Fruit fly (Drosophila melanogaster) whole organism, embryonic: Measurements from ENCODE around the gene CG3726.

Source experiments
- Awh ChIP-seq: fragments of 200-800 bp; sonication (Bioruptor generic); IDR thresholded peaks from 2 replicates; pipeline ENCODE4, ENCODE4 v1.3.6; 2022; ENCODE audit warnings: missing biosample characterization, missing genetic modification characterization
- BEAF-32 ChIP-seq: fragments of 200-800 bp; sonication (Bioruptor generic); optimal IDR thresholded peaks from 3 replicates; lab custom pipeline; 2017; ENCODE audit warnings: missing biosample characterization, missing genetic modification characterization, mild to moderate bottlenecking, moderate library complexity, missing genetic modification reagents
- BtbVII ChIP-seq: fragments of 200-800 bp; sonication (Bioruptor generic); optimal IDR thresholded peaks from 3 replicates; lab custom pipeline; 2017; ENCODE audit warnings: missing biosample characterization, mild to moderate bottlenecking, missing genetic modification characterization
- CG10565 ChIP-seq: fragments of 200-800 bp; sonication (Bioruptor generic); optimal IDR thresholded peaks from 3 replicates; lab custom pipeline; 2016; ENCODE audit warnings: missing biosample characterization, mild to moderate bottlenecking, missing genetic modification characterization
- CG11398 ChIP-seq: fragments of 200-800 bp; sonication (Bioruptor generic); optimal IDR thresholded peaks from 2 replicates; lab custom pipeline; 2016; ENCODE audit warnings: missing biosample characterization, missing genetic modification characterization
- CG13296 ChIP-seq: fragments of 200-800 bp; sonication (Bioruptor generic); optimal IDR thresholded peaks from 3 replicates; lab custom pipeline; 2018; ENCODE audit warnings: missing biosample characterization, mild to moderate bottlenecking, missing genetic modification characterization
- CG17385 ChIP-seq: fragments of 200-800 bp; sonication (Bioruptor generic); optimal IDR thresholded peaks from 3 replicates; lab custom pipeline; 2018; ENCODE audit warnings: missing biosample characterization, mild to moderate bottlenecking, missing genetic modification characterization
- CG2116 ChIP-seq: fragments of 200-800 bp; sonication (Bioruptor generic); optimal IDR thresholded peaks from 3 replicates; lab custom pipeline; 2018; ENCODE audit warnings: missing biosample characterization, mild to moderate bottlenecking, missing genetic modification characterization
- CG3065 ChIP-seq: fragments of 200-800 bp; sonication (Bioruptor generic); optimal IDR thresholded peaks from 2 replicates; lab custom pipeline; 2016; ENCODE audit warnings: missing biosample characterization, missing genetic modification characterization
- CG33213 ChIP-seq: fragments of 200-800 bp; sonication (Bioruptor generic); optimal IDR thresholded peaks from 3 replicates; lab custom pipeline; 2016; ENCODE audit warnings: missing biosample characterization, missing genetic modification characterization
- CG3407 ChIP-seq: fragments of 200-800 bp; sonication (Bioruptor generic); optimal IDR thresholded peaks from 2 replicates; lab custom pipeline; 2018; ENCODE audit warnings: missing biosample characterization, mild to moderate bottlenecking, missing genetic modification characterization
- CG4730 ChIP-seq: fragments of 200-800 bp; sonication (Bioruptor generic); IDR thresholded peaks from 2 replicates; pipeline ENCODE4 v1.3.6; 2022; ENCODE audit warnings: missing biosample characterization, missing genetic modification characterization
- CG4854 ChIP-seq: fragments of 200-800 bp; sonication (Bioruptor generic); optimal IDR thresholded peaks from 2 replicates; lab custom pipeline; 2016; ENCODE audit warnings: missing biosample characterization, missing genetic modification characterization, inconsistent platforms
- CG6254 ChIP-seq: fragments of 200-800 bp; sonication (Bioruptor generic); optimal IDR thresholded peaks from 3 replicates; lab custom pipeline; 2017; ENCODE audit warnings: mild to moderate bottlenecking, missing biosample characterization, missing genetic modification reagents, missing genetic modification characterization
- CG6813 ChIP-seq: fragments of 200-800 bp; sonication (Bioruptor generic); optimal IDR thresholded peaks from 2 replicates; lab custom pipeline; 2017; ENCODE audit warnings: missing biosample characterization, missing genetic modification characterization, mild to moderate bottlenecking, moderate library complexity, missing genetic modification reagents
- CG8290 ChIP-seq, 3 experiments: fragments of 200-800 bp; sonication (Bioruptor generic); optimal IDR thresholded peaks; 2 replicates each; lab custom pipeline; 2016 to 2019; ENCODE audit warnings: missing biosample characterization in 3 of 3, missing genetic modification characterization in 3 of 3, mild to moderate bottlenecking in 2 of 3, moderate library complexity in 1 of 3
- CG8765 ChIP-seq: fragments of 200-800 bp; sonication (Bioruptor generic); IDR thresholded peaks from 2 replicates; pipeline ENCODE4 v1.3.6; 2022; ENCODE audit warnings: missing biosample characterization, missing genetic modification characterization
- D ChIP-seq, 2 experiments: fragments of 200-800 bp in 1 of 2; fragments of >200 bp in 1 of 2; sonication (Bioruptor generic) in 1 of 2; optimal IDR thresholded peaks; 2 replicates in 1 of 2; 3 replicates in 1 of 2; lab custom pipeline; 2017; ENCODE audit warnings: mild to moderate bottlenecking in 1 of 2, missing biosample characterization in 1 of 2, missing genetic modification characterization in 1 of 2, missing genetic modification reagents in 1 of 2
- Dfd ChIP-seq, 2 experiments: fragments of >200 bp; optimal IDR thresholded peaks; 2 replicates each; lab custom pipeline; 2017; ENCODE audit warnings: missing biosample characterization in 2 of 2, missing genetic modification characterization in 2 of 2
- Dref ChIP-seq: fragments of 200-800 bp; sonication (Bioruptor generic); IDR thresholded peaks from 2 replicates; pipeline ENCODE4 v1.3.6; 2022; ENCODE audit warnings: missing biosample characterization, missing genetic modification characterization
- Fer3 ChIP-seq: fragments of 200-800 bp; sonication (Bioruptor generic); optimal IDR thresholded peaks from 2 replicates; lab custom pipeline; 2018; ENCODE audit warnings: missing biosample characterization, mild to moderate bottlenecking, missing genetic modification characterization, moderate library complexity
- MESR4 ChIP-seq: fragments of 200-800 bp; sonication (Bioruptor generic); optimal IDR thresholded peaks from 2 replicates; lab custom pipeline; 2018; ENCODE audit warnings: missing biosample characterization, mild to moderate bottlenecking, missing genetic modification characterization, moderate library complexity
- NC2α ChIP-seq: fragments of 200-800 bp; sonication (Bioruptor generic); optimal IDR thresholded peaks from 2 replicates; lab custom pipeline; 2016; ENCODE audit warnings: missing biosample characterization, missing genetic modification characterization
- NfI ChIP-seq: fragments of 200-800 bp; sonication (Bioruptor generic); optimal IDR thresholded peaks from 3 replicates; lab custom pipeline; 2018; ENCODE audit warnings: missing biosample characterization, mild to moderate bottlenecking, missing genetic modification characterization, moderate library complexity
- Pdp1 ChIP-seq, 2 experiments: fragments of 200-800 bp; sonication (Bioruptor generic); optimal IDR thresholded peaks; 3 replicates each; lab custom pipeline; 2016; ENCODE audit warnings: missing biosample characterization in 2 of 2, missing genetic modification characterization in 2 of 2, mild to moderate bottlenecking in 1 of 2, moderate library complexity in 1 of 2
- Xbp1 ChIP-seq: fragments of 200-800 bp; sonication (Bioruptor generic); optimal IDR thresholded peaks from 3 replicates; lab custom pipeline; 2016; ENCODE audit warnings: missing biosample characterization, mild to moderate bottlenecking, missing genetic modification characterization
- Xrp1 ChIP-seq: fragments of 200-800 bp; sonication (Bioruptor generic); IDR thresholded peaks from 2 replicates; pipeline ENCODE4 v1.3.6; 2022; ENCODE audit warnings: missing biosample characterization, missing genetic modification characterization
- ato ChIP-seq: fragments of 200-800 bp; sonication (Bioruptor generic); IDR thresholded peaks from 2 replicates; pipeline ENCODE4 v1.3.6; 2022; ENCODE audit warnings: missing biosample characterization, missing genetic modification characterization; ENCODE audit not compliant: partially characterized antibody
- da ChIP-seq: fragments of 200-800 bp; sonication (Bioruptor generic); optimal IDR thresholded peaks from 2 replicates; lab custom pipeline; 2016; ENCODE audit warnings: missing biosample characterization, missing genetic modification characterization
- dmrt11E ChIP-seq: fragments of 200-800 bp; sonication (Bioruptor generic); optimal IDR thresholded peaks from 3 replicates; lab custom pipeline; 2018; ENCODE audit warnings: missing biosample characterization, mild to moderate bottlenecking, missing genetic modification characterization, moderate library complexity
- en ChIP-seq: fragments of 200-800 bp; sonication (Bioruptor generic); optimal IDR thresholded peaks from 2 replicates; lab custom pipeline; 2016; ENCODE audit warnings: missing biosample characterization, missing genetic modification characterization
- eyg ChIP-seq: fragments of 200-800 bp; sonication (Bioruptor generic); optimal IDR thresholded peaks from 3 replicates; lab custom pipeline; 2016; ENCODE audit warnings: missing biosample characterization, missing genetic modification characterization
- gt ChIP-seq: fragments of 200-800 bp; sonication (Bioruptor generic); IDR thresholded peaks from 2 replicates; pipeline ENCODE4 v1.3.6; 2022; ENCODE audit warnings: missing biosample characterization, missing genetic modification characterization
- ham ChIP-seq: fragments of 200-800 bp; sonication (Bioruptor generic); IDR thresholded peaks from 2 replicates; pipeline ENCODE4 v1.3.6; 2022; ENCODE audit warnings: missing biosample characterization, missing genetic modification characterization
- hkb ChIP-seq, 2 experiments: fragments of 200-800 bp in 1 of 2; fragments of >200 bp in 1 of 2; sonication (Bioruptor generic) in 1 of 2; IDR thresholded peaks in 1 of 2; optimal IDR thresholded peaks in 1 of 2; 2 replicates each; pipeline versions ENCODE4 v1.3.6 to Lab custom; 2017 to 2022; ENCODE audit warnings: missing biosample characterization in 1 of 2, missing genetic modification characterization in 1 of 2
- ind ChIP-seq: fragments of 200-800 bp; sonication (Bioruptor generic); optimal IDR thresholded peaks from 3 replicates; lab custom pipeline; 2016; ENCODE audit warnings: missing biosample characterization, missing genetic modification characterization
- kni ChIP-seq: fragments of 200-800 bp; sonication (Bioruptor generic); optimal IDR thresholded peaks from 3 replicates; lab custom pipeline; 2017; ENCODE audit warnings: mild to moderate bottlenecking, missing biosample characterization, missing genetic modification reagents, missing genetic modification characterization
- org-1 ChIP-seq: fragments of 200-800 bp; sonication (Bioruptor generic); optimal IDR thresholded peaks from 2 replicates; lab custom pipeline; 2017; ENCODE audit warnings: missing biosample characterization, missing genetic modification characterization
- pan ChIP-seq, 4 experiments: fragments of >200 bp in 3 of 4; fragments of 200-800 bp in 1 of 4; sonication (Bioruptor generic) in 1 of 4; optimal IDR thresholded peaks in 3 of 4; IDR thresholded peaks in 1 of 4; 2 replicates each; pipeline versions ENCODE4 v1.3.6 to Lab custom; 2017 to 2022; ENCODE audit warnings: missing biosample characterization in 2 of 4, missing genetic modification characterization in 2 of 4, mixed read lengths in 1 of 4
- row ChIP-seq: fragments of 200-800 bp; sonication (Bioruptor generic); IDR thresholded peaks from 3 replicates; pipeline ENCODE4 v1.3.6; 2022; ENCODE audit warnings: missing biosample characterization, missing genetic modification characterization
- salm ChIP-seq: fragments of 200-800 bp; sonication (Bioruptor generic); optimal IDR thresholded peaks from 2 replicates; lab custom pipeline; 2018; ENCODE audit warnings: missing biosample characterization, mild to moderate bottlenecking, missing genetic modification characterization
- sc ChIP-seq, 3 experiments: fragments of >200 bp in 2 of 3; fragments of 200-800 bp in 1 of 3; sonication (Bioruptor generic) in 1 of 3; optimal IDR thresholded peaks; 2 replicates in 2 of 3; 3 replicates in 1 of 3; lab custom pipeline; 2017; ENCODE audit warnings: mild to moderate bottlenecking in 1 of 3, missing biosample characterization in 1 of 3, missing genetic modification characterization in 1 of 3, missing genetic modification reagents in 1 of 3
- sens ChIP-seq: fragments of 200-800 bp; sonication (Bioruptor generic); peaks from one replicate; lab custom pipeline; 2016; ENCODE audit warnings: missing biosample characterization, missing genetic modification characterization
- sima ChIP-seq: fragments of 200-800 bp; sonication (Bioruptor generic); optimal IDR thresholded peaks from 2 replicates; lab custom pipeline; 2016; ENCODE audit warnings: missing biosample characterization, missing genetic modification characterization
- slp2 ChIP-seq: fragments of 200-800 bp; sonication (Bioruptor generic); optimal IDR thresholded peaks from 2 replicates; lab custom pipeline; 2016; ENCODE audit warnings: missing biosample characterization, missing genetic modification characterization
- usp ChIP-seq: fragments of >200 bp; optimal IDR thresholded peaks from 2 replicates; lab custom pipeline; 2017; ENCODE audit warnings: missing biosample characterization, missing genetic modification characterization
- zfh2 ChIP-seq: fragments of 200-800 bp; sonication (Bioruptor generic); optimal IDR thresholded peaks from 2 replicates; lab custom pipeline; 2016; ENCODE audit warnings: missing biosample characterization, missing genetic modification characterization

The CG3726 gene

DNA sequence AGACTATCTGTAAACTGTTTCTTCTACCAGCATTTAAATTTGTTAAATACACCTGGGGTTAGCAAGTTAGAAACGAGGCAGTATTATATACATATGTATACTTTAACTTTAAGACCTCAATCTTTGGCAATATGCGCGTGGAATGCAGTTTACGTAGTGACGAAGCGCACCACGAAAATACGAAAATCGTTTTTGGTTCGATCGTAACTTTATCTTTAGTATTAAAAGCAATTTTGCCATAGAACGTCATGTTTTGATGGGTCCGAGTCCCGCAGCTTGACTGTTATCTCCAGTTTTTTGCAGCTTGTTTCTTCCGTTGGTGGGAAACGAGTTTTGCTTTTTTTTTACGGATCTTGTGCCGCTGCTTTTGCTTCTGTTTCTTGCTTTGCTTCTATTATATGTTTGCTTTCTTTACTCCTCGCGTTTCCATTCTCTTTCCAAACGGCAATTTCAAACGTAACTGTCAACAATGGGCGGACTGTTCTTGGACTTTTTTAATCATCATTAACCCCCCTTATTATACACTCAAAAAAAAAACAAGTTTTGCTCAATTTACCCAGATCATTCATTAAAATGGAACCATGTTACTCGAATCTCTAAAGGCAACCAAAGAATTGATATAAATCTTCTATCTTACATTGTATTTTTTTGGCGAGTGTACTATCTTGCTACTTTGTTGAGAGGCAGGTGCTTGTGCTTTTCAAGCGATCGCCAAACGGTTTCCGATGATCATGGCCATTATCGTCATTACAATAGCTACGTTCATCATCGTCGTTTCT, 25.0 kb upstream of the CG3726 start (continued):
- no peak for TF ChIP-seq D (optimal IDR thresholded peaks at IDR 0.05; lab: Kevin White, UChicago)
- TF ChIP-seq D (GFP tag; optimal IDR thresholded peaks at IDR 0.05; lab: Kevin White, UChicago) = no peak
- no peak for TF ChIP-seq CG3407 (GFP tag; lab: Kevin White, UChicago)
- no peak for TF ChIP-seq NC2α (GFP tag; lab: Kevin White, UChicago)
- peak; percentile 5 for TF ChIP-seq CG3065 (GFP tag; lab: Kevin White, UChicago)
- peak; percentile 78 for TF ChIP-seq zfh2
- no peak for TF ChIP-seq Awh (GFP tag; lab: Robert Waterston, UW)
- TF ChIP-seq da (GFP tag; lab: Kevin White, UChicago) = no peak
- TF ChIP-seq row (GFP tag; lab: Robert Waterston, UW) = peak; percentile 15; the same call in 2 of the 3 replicates
- TF ChIP-seq Xrp1 (GFP tag; lab: Robert Waterston, UW) = peak; percentile 31; the same call in 1 of the 2 replicates
- no peak for TF ChIP-seq ato
- TF ChIP-seq sens (GFP tag; lab: Kevin White, UChicago) = peak; percentile 90
- TF ChIP-seq ham = no peak
- TF ChIP-seq ind = peak; percentile 42
- peak; percentile 8 for TF ChIP-seq CG17385
- TF ChIP-seq Pdp1 (GFP tag; optimal IDR thresholded peaks at IDR 0.05; lab: Kevin White, UChicago) = peak in 1 of 2 experiments; percentile 36
- peak; percentile 35 for TF ChIP-seq CG6813 (GFP tag; lab: Kevin White, UChicago)
- no peak for TF ChIP-seq eyg
- peak; percentile 9 for TF ChIP-seq NfI (GFP tag; lab: Kevin White, UChicago)
- TF ChIP-seq BEAF-32 (GFP tag; lab: Kevin White, UChicago) = no peak
- no peak for TF ChIP-seq CG10565 (GFP tag; lab: Kevin White, UChicago)
- TF ChIP-seq en = no peak
- no peak for TF ChIP-seq Dfd (GFP tag; optimal IDR thresholded peaks at IDR 0.05; lab: Kevin White, UChicago)
- no peak for TF ChIP-seq hkb (optimal IDR thresholded peaks at IDR 0.05; lab: Kevin White, UChicago)
- TF ChIP-seq hkb (GFP tag; IDR thresholded peaks at IDR 0.05; lab: Robert Waterston, UW) = no peak
- no peak for TF ChIP-seq gt (GFP tag; lab: Robert Waterston, UW)
- no peak for TF ChIP-seq CG4854 (GFP tag; lab: Kevin White, UChicago)
- TF ChIP-seq CG8765 (GFP tag; lab: Robert Waterston, UW) = no peak
- TF ChIP-seq CG33213 (GFP tag; lab: Kevin White, UChicago) = peak; percentile 14
- TF ChIP-seq CG4730 (GFP tag; lab: Robert Waterston, UW) = no peak
- no peak for TF ChIP-seq Dref (GFP tag; lab: Robert Waterston, UW)
- TF ChIP-seq dmrt11E (tag; lab: Kevin White, UChicago) = no peak
- TF ChIP-seq usp (GFP tag; lab: Kevin White, UChicago) = no peak
- TF ChIP-seq CG8290 (GFP tag; optimal IDR thresholded peaks at IDR 0.05; lab: Kevin White, UChicago) = no peak
- TF ChIP-seq CG8290 (tag; optimal IDR thresholded peaks at IDR 0.05; lab: Kevin White, UChicago) = peak in 1 of 2 experiments; percentile 48
- no peak for TF ChIP-seq slp2 (GFP tag; lab: Kevin White, UChicago)
- TF ChIP-seq org-1 = peak; percentile 11
- TF ChIP-seq CG11398 (GFP tag; lab: Kevin White, UChicago) = no peak
- TF ChIP-seq CG6254 (GFP tag; lab: Kevin White, UChicago) = no peak
- TF ChIP-seq sima (GFP tag; lab: Kevin White, UChicago) = no peak
- peak; percentile 20 for TF ChIP-seq Xbp1 (GFP tag; lab: Kevin White, UChicago)
- no peak for TF ChIP-seq CG2116 (GFP tag; lab: Kevin White, UChicago)
- TF ChIP-seq pan (optimal IDR thresholded peaks at IDR 0.05; lab: Kevin White, UChicago) = no peak
- TF ChIP-seq pan (GFP tag; optimal IDR thresholded peaks at IDR 0.05 in 1 of 2, IDR thresholded peaks at IDR 0.05 in 1 of 2) = peak in 1 of 2 experiments; percentile 37
- no peak for TF ChIP-seq CG13296 (GFP tag; lab: Kevin White, UChicago)
- TF ChIP-seq kni (GFP tag; lab: Kevin White, UChicago) = no peak
- no peak for TF ChIP-seq MESR4 (GFP tag; lab: Kevin White, UChicago)
- TF ChIP-seq sc (optimal IDR thresholded peaks at IDR 0.05; lab: Kevin White, UChicago) = no peak
- no peak for TF ChIP-seq sc (GFP tag; optimal IDR thresholded peaks at IDR 0.05; lab: Kevin White, UChicago)
- TF ChIP-seq Fer3 (tag; lab: Kevin White, UChicago) = peak; percentile 19
- TF ChIP-seq BtbVII (GFP tag; lab: Kevin White, UChicago) = no peak
- no peak for TF ChIP-seq salm (tag; lab: Kevin White, UChicago)
